Worm (Caenorhabditis elegans) whole organism, L2 larva: ENCODE results near the gene ZK1128.3.

Experiments used
- ama-1 ChIP-seq: fragments of 150-350 bp; optimal IDR thresholded peaks from 2 replicates; lab custom pipeline; 2018; ENCODE audit warnings: inconsistent platforms
- blmp-1 ChIP-seq: sonication (generic microtip); optimal IDR thresholded peaks from 2 replicates; lab custom pipeline; 2017; ENCODE audit warnings: missing genetic modification characterization, mild to moderate bottlenecking, missing compliant biosample characterization, antibody characterized with exemption, moderate library complexity; ENCODE audit not compliant: insufficient read depth
- elt-3 ChIP-seq: sonication (generic microtip); optimal IDR thresholded peaks from 2 replicates; lab custom pipeline; 2017; ENCODE audit warnings: missing biosample characterization, missing genetic modification characterization
- fos-1 ChIP-seq: fragments of 150-350 bp; optimal IDR thresholded peaks from 2 replicates; lab custom pipeline; 2014; ENCODE audit warnings: missing biosample characterization, missing genetic modification characterization
- nhr-10 ChIP-seq: sonication (generic microtip); optimal IDR thresholded peaks from 2 replicates; lab custom pipeline; 2017; ENCODE audit warnings: missing biosample characterization, missing genetic modification characterization
- nhr-23 ChIP-seq: fragments of 150-350 bp; optimal IDR thresholded peaks from 2 replicates; lab custom pipeline; 2014; ENCODE audit warnings: missing biosample characterization, missing genetic modification reagents, missing genetic modification characterization
- nhr-77 ChIP-seq: fragments of 150-350 bp; optimal IDR thresholded peaks from 2 replicates; lab custom pipeline; 2014; ENCODE audit warnings: missing biosample characterization, missing genetic modification characterization
- zag-1 ChIP-seq: fragments of 150-350 bp; optimal IDR thresholded peaks from 2 replicates; lab custom pipeline; 2014; ENCODE audit warnings: missing biosample characterization, missing genetic modification characterization

- no peak for TF ChIP-seq fos-1 (tag; lab: Kevin White, UChicago)
- TF ChIP-seq elt-3 (tag; lab: Kevin White, UChicago): no peak
- no peak for TF ChIP-seq nhr-77
- TF ChIP-seq nhr-23 (tag; lab: Kevin White, UChicago): no peak
- TF ChIP-seq zag-1: no peak
- TF ChIP-seq blmp-1 (tag; lab: Kevin White, UChicago): no peak
- no peak for TF ChIP-seq ama-1 (lab: Kevin White, UChicago)
- no peak for TF ChIP-seq nhr-10
Observed at ce11 chrIII:10150710-10151109, 32.0 kb upstream of the ZK1128.3 start.
